Worm (Caenorhabditis elegans) whole organism, early embryonic: ENCODE measurements around the gene K01A6.6.

Experiments
- B0310.2 ChIP-seq: sonication (generic microtip); optimal IDR thresholded peaks from 2 replicates; lab custom pipeline; 2016; ENCODE audit warnings: mild to moderate bottlenecking, missing genetic modification characterization, missing compliant biosample characterization
- sea-1 ChIP-seq: fragments of 200-800 bp; sonication (Bioruptor generic); conservative IDR thresholded peaks from 2 replicates; pipeline ENCODE4 v1.3.6; 2022; ENCODE audit warnings: missing genetic modification characterization, missing compliant biosample characterization
- tra-4 ChIP-seq: sonication (generic microtip); optimal IDR thresholded peaks from 2 replicates; lab custom pipeline; 2017; ENCODE audit warnings: missing genetic modification characterization, missing compliant biosample characterization

- TF ChIP-seq sea-1 (GFP tag; lab: Robert Waterston, UW) (no peak), tra-4 (no peak), B0310.2 (tag; lab: Kevin White, UChicago) (no peak)
Observed at ce11 chrIV:11710331-11710730, 24.8 kb upstream of the K01A6.6 start.
